Worm (Caenorhabditis elegans): ENCODE measurements around the gene srh-182.
A peak's percentile ranks its signal among the peaks of the same experiment; 100 is the strongest.

Gene srh-182

ce11 chrV:18473415-18473814 lies at the start of gene srh-182:
Gene srh-182 (minus strand): TSS chrV:18473515.
- TF ChIP-seq blmp-1 (tag; optimal IDR thresholded peaks at IDR 0.05; ENCODE audit: insufficient read depth) (no peak), nhr-21 (tag; optimal IDR thresholded peaks at IDR 0.05) (no peak), unc-39 (tag; optimal IDR thresholded peaks at IDR 0.05) (no peak), lsy-2 (tag; optimal IDR thresholded peaks at IDR 0.05) (no peak), lin-39 (tag; optimal IDR thresholded peaks at IDR 0.05) (no peak), mbf-1 (tag; optimal IDR thresholded peaks at IDR 0.05) (no peak), nhr-23 (tag; optimal IDR thresholded peaks at IDR 0.05) (no peak)

ce11 chrV:18516496-18516895 lies 43.2 kb upstream of the srh-182 start, which contains the start of gene hmit-1.1:
Gene hmit-1.1 (plus strand): TSS chrV:18516789.
- TF ChIP-seq F13H6.1 (tag; optimal IDR thresholded peaks at IDR 0.05) (no peak), elt-3 (tag; optimal IDR thresholded peaks at IDR 0.05) (no peak), lin-13 (GFP tag; optimal IDR thresholded peaks at IDR 0.05) (no peak), fos-1 (tag; optimal IDR thresholded peaks at IDR 0.05) (peak; percentile 52)

ce11 chrV:18511847-18512246 lies 38.5 kb upstream of the srh-182 start:
- TF ChIP-seq ZK546.5 (tag; optimal IDR thresholded peaks at IDR 0.05) (no peak), nhr-77 (tag; optimal IDR thresholded peaks at IDR 0.05) (no peak), nhr-23 (tag; optimal IDR thresholded peaks at IDR 0.05) (no peak), ztf-11 (tag; optimal IDR thresholded peaks at IDR 0.05) (no peak), F13H6.1 (tag; optimal IDR thresholded peaks at IDR 0.05) (no peak), lin-13 (GFP tag; optimal IDR thresholded peaks at IDR 0.05) (no peak), sma-9 (GFP tag; optimal IDR thresholded peaks at IDR 0.05) (no peak), sma-9 (tag; optimal IDR thresholded peaks at IDR 0.05) (no peak), elt-3 (tag; optimal IDR thresholded peaks at IDR 0.05) (no peak), unc-39 (tag; optimal IDR thresholded peaks at IDR 0.05) (no peak), zag-1 (tag; optimal IDR thresholded peaks at IDR 0.05) (no peak), blmp-1 (tag; optimal IDR thresholded peaks at IDR 0.05; ENCODE audit: insufficient read depth) (no peak), lin-39 (tag; optimal IDR thresholded peaks at IDR 0.05) (no peak), dmd-4 (tag; optimal IDR thresholded peaks at IDR 0.05) (no peak), Y55F3AM.14 (GFP tag; optimal IDR thresholded peaks at IDR 0.05) (no peak), nhr-25 (tag; optimal IDR thresholded peaks at IDR 0.05) (no peak), fos-1 (tag; optimal IDR thresholded peaks at IDR 0.05) (no peak), mbf-1 (tag; optimal IDR thresholded peaks at IDR 0.05) (no peak), nhr-11 (tag; optimal IDR thresholded peaks at IDR 0.05) (no peak), sem-4 (tag; optimal IDR thresholded peaks at IDR 0.05) (no peak), nhr-237 (tag; optimal IDR thresholded peaks at IDR 0.05) (no peak)

- no peak for TF ChIP-seq peb-1 (tag; optimal IDR thresholded peaks at IDR 0.05)
- no peak for TF ChIP-seq aly-2 (tag; optimal IDR thresholded peaks at IDR 0.05)
- no peak for TF ChIP-seq dmd-4 (tag; optimal IDR thresholded peaks at IDR 0.05)
- TF ChIP-seq sem-4 (tag; optimal IDR thresholded peaks at IDR 0.05): no peak
- no peak for TF ChIP-seq lin-11 (tag; optimal IDR thresholded peaks at IDR 0.05)
- no peak for TF ChIP-seq ztf-11 (tag; optimal IDR thresholded peaks at IDR 0.05)
- TF ChIP-seq gmeb-1 (tag; optimal IDR thresholded peaks at IDR 0.05): no peak
- no peak for TF ChIP-seq crh-2 (tag; optimal IDR thresholded peaks at IDR 0.05)
- no peak for TF ChIP-seq nhr-11 (tag; optimal IDR thresholded peaks at IDR 0.05)
- no peak for TF ChIP-seq F13H6.1 (tag; optimal IDR thresholded peaks at IDR 0.05)
- TF ChIP-seq mdl-1 (tag; optimal IDR thresholded peaks at IDR 0.05): no peak
- no peak for TF ChIP-seq ceh-82 (tag; optimal IDR thresholded peaks at IDR 0.05)
- no peak for TF ChIP-seq elt-3 (tag; optimal IDR thresholded peaks at IDR 0.05)
- no peak for TF ChIP-seq nhr-129 (tag; optimal IDR thresholded peaks at IDR 0.05)
Measured at ce11 chrV:18508564-18508963, 35.2 kb upstream of the srh-182 start, which contains the start of gene Y51A2D.1. Gene Y51A2D.1 (plus strand): TSS chrV:18508864.

DNA sequence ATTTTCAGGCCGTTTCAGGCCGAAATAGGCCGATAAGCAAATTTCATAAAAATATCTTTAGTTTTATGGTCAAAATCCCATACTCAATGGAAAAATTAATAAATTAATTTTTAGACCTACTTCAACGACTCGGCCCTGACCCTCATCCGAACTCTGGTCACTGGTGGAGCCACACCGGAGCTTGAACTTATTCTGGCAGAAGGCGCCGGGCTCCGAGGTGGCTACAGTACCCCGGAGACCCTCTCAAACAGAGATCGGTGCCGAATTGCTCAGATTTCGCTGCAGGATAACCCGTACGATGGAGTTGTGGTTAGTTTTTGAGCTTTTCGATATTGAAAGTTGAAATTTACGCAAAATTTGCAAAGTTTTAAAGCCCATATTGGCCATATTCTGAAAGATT lies 33.5 kb upstream of the srh-182 start:
- no peak for TF ChIP-seq R02D3.7 (tag; optimal IDR thresholded peaks at IDR 0.05)
- TF ChIP-seq nhr-77 (tag; optimal IDR thresholded peaks at IDR 0.05): no peak
- TF ChIP-seq C34F6.9 (tag; optimal IDR thresholded peaks at IDR 0.05): no peak
- no peak for TF ChIP-seq ceh-16 (tag; optimal IDR thresholded peaks at IDR 0.05)
- TF ChIP-seq mab-5 (tag; optimal IDR thresholded peaks at IDR 0.05): no peak
- no peak for TF ChIP-seq blmp-1 (tag; optimal IDR thresholded peaks at IDR 0.05; ENCODE audit: insufficient read depth)
- TF ChIP-seq ztf-4 (tag; optimal IDR thresholded peaks at IDR 0.05): no peak
- no peak for TF ChIP-seq egl-27 (tag; optimal IDR thresholded peaks at IDR 0.05)
- no peak for TF ChIP-seq fos-1 (tag; optimal IDR thresholded peaks at IDR 0.05)
- no peak for TF ChIP-seq nhr-12 (tag; optimal IDR thresholded peaks at IDR 0.05)
- TF ChIP-seq nhr-23 (tag; optimal IDR thresholded peaks at IDR 0.05): no peak
- no peak for TF ChIP-seq unc-62 (GFP tag; optimal IDR thresholded peaks at IDR 0.05)
- no peak for TF ChIP-seq elt-3 (tag; optimal IDR thresholded peaks at IDR 0.05)
